6 worm cellular contexts compared by ENCODE assay signal in genomic region chrX:14674028-14674427, ce11.
TF ChIP-seq lines count a peak whose summit lies in the region.

slt-1 (plus strand) TSS chrX:14674328.

TF ChIP-seq in whole organism, L1 larva, 84 proteins besides CTCF, POLR2A, EP300 and RAD21:
- TF ChIP-seq nhr-28 (tag; optimal IDR thresholded peaks at IDR 0.05; lab: Kevin White, UChicago) (no peak), nhr-71 (tag; optimal IDR thresholded peaks at IDR 0.05; lab: Kevin White, UChicago) (peak; percentile 27), snu-23 (GFP tag; optimal IDR thresholded peaks at IDR 0.05; lab: Kevin White, UChicago) (peak; percentile 1)

TF ChIP-seq in whole organism, L2 larva, 48 proteins besides CTCF, POLR2A, EP300 and RAD21:
- TF ChIP-seq nhr-129 (tag; optimal IDR thresholded peaks at IDR 0.05; lab: Kevin White, UChicago), result peak; percentile 17
- TF ChIP-seq lin-39 (tag; optimal IDR thresholded peaks at IDR 0.05; lab: Kevin White, UChicago), result no peak
- TF ChIP-seq blmp-1 (tag; optimal IDR thresholded peaks at IDR 0.05; lab: Kevin White, UChicago; ENCODE audit: insufficient read depth), result no peak
- peak; percentile 19 for TF ChIP-seq F13H6.1 (tag; optimal IDR thresholded peaks at IDR 0.05; lab: Kevin White, UChicago)
- TF ChIP-seq snpc-4 (tag; optimal IDR thresholded peaks at IDR 0.05; lab: Kevin White, UChicago), result no peak
- no peak for TF ChIP-seq unc-62 (GFP tag; optimal IDR thresholded peaks at IDR 0.05; lab: Kevin White, UChicago)

TF ChIP-seq in whole organism, L3 larva, 47 proteins besides CTCF, POLR2A, EP300 and RAD21:
- TF ChIP-seq egl-5 (tag; optimal IDR thresholded peaks at IDR 0.05; lab: Kevin White, UChicago) (peak; percentile 72), fkh-2 (tag; optimal IDR thresholded peaks at IDR 0.05; lab: Kevin White, UChicago) (no peak), nhr-76 (tag; optimal IDR thresholded peaks at IDR 0.05; lab: Kevin White, UChicago) (no peak)

TF ChIP-seq in whole organism, L4 larva, 104 proteins besides CTCF, POLR2A, EP300 and RAD21:
- TF ChIP-seq nhr-11 (tag; optimal IDR thresholded peaks at IDR 0.05; lab: Kevin White, UChicago) (peak; percentile 33), cey-2 (tag; optimal IDR thresholded peaks at IDR 0.05; lab: Kevin White, UChicago; ENCODE audit: borderline replicate concordance, insufficient read depth) (no peak)

TF ChIP-seq in whole organism, late embryonic, 69 proteins besides CTCF, POLR2A, EP300 and RAD21:
- peak; percentile 2 for TF ChIP-seq ceh-18 (tag; optimal IDR thresholded peaks at IDR 0.05; lab: Kevin White, UChicago)
- no peak for TF ChIP-seq ztf-16 (tag; optimal IDR thresholded peaks at IDR 0.05; lab: Kevin White, UChicago)
- no peak for TF ChIP-seq ceh-24 (tag; optimal IDR thresholded peaks at IDR 0.05; lab: Kevin White, UChicago)
- no peak for TF ChIP-seq unc-86 (tag; optimal IDR thresholded peaks at IDR 0.05; lab: Kevin White, UChicago)

TF ChIP-seq in whole organism, mixed stage, embryonic, 35 proteins besides CTCF, POLR2A, EP300 and RAD21:
- TF ChIP-seq sptf-1 (tag; optimal IDR thresholded peaks at IDR 0.05; lab: Kevin White, UChicago) (no peak), nhr-76 (tag; optimal IDR thresholded peaks at IDR 0.05; lab: Kevin White, UChicago) (no peak), unc-120 (tag; optimal IDR thresholded peaks at IDR 0.05; lab: Kevin White, UChicago; ENCODE audit: poor library complexity, severe bottlenecking) (peak; percentile 32)

Comparison
In these comparisons a context has a peak if more than half of its experiments do, and no peak if none do; other contexts are left out.
1. Of the 29 proteins assayed by ChIP-seq in both whole organism, L4 larva and whole organism, L1 larva: peak only in whole organism, L4 larva: nhr-11; only in whole organism, L1 larva: none; in both: none; in neither: 28.